Worm (Caenorhabditis elegans) whole organism, L2 larva: Measurements from ENCODE around the gene srw-36.
A peak's percentile ranks its signal among the peaks of the same experiment; 100 is the strongest.

Experiments
- F13H6.1 ChIP-seq: sonication (generic microtip); optimal IDR thresholded peaks from 2 replicates; lab custom pipeline; 2016; ENCODE audit warnings: missing genetic modification characterization, missing compliant biosample characterization
- R02D3.7 ChIP-seq: fragments of 150-350 bp; optimal IDR thresholded peaks from 2 replicates; lab custom pipeline; 2014; ENCODE audit warnings: missing biosample characterization, missing genetic modification characterization
- Y55F3AM.14 ChIP-seq: fragments of 200-800 bp; sonication (Bioruptor generic); optimal IDR thresholded peaks from 2 replicates; lab custom pipeline; 2018; ENCODE audit warnings: mild to moderate bottlenecking, missing genetic modification characterization, missing compliant biosample characterization
- ZK546.5 ChIP-seq: sonication (generic microtip); optimal IDR thresholded peaks from 2 replicates; lab custom pipeline; 2017; ENCODE audit warnings: missing biosample characterization, missing genetic modification characterization
- alr-1 ChIP-seq: fragments of 150-350 bp; optimal IDR thresholded peaks from 2 replicates; lab custom pipeline; 2014; ENCODE audit warnings: missing biosample characterization, missing genetic modification characterization
- aly-2 ChIP-seq: fragments of 150-350 bp; optimal IDR thresholded peaks from 2 replicates; lab custom pipeline; 2014; ENCODE audit warnings: missing biosample characterization, missing genetic modification characterization
- blmp-1 ChIP-seq: sonication (generic microtip); optimal IDR thresholded peaks from 2 replicates; lab custom pipeline; 2017; ENCODE audit warnings: missing genetic modification characterization, mild to moderate bottlenecking, missing compliant biosample characterization, antibody characterized with exemption, moderate library complexity; ENCODE audit not compliant: insufficient read depth
- ceh-82 ChIP-seq: fragments of 150-350 bp; optimal IDR thresholded peaks from 2 replicates; lab custom pipeline; 2014; ENCODE audit warnings: missing biosample characterization, missing genetic modification characterization
- crh-2 ChIP-seq: sonication (generic microtip); optimal IDR thresholded peaks from 2 replicates; lab custom pipeline; 2017; ENCODE audit warnings: missing biosample characterization, missing genetic modification characterization
- dmd-4 ChIP-seq: sonication (generic microtip); optimal IDR thresholded peaks from 2 replicates; lab custom pipeline; 2017; ENCODE audit warnings: missing biosample characterization, missing genetic modification characterization
- elt-1 ChIP-seq: fragments of 150-350 bp; optimal IDR thresholded peaks from 2 replicates; lab custom pipeline; 2014; ENCODE audit warnings: missing biosample characterization, missing genetic modification characterization
- elt-3 ChIP-seq: sonication (generic microtip); optimal IDR thresholded peaks from 2 replicates; lab custom pipeline; 2017; ENCODE audit warnings: missing biosample characterization, missing genetic modification characterization
- fos-1 ChIP-seq: fragments of 150-350 bp; optimal IDR thresholded peaks from 2 replicates; lab custom pipeline; 2014; ENCODE audit warnings: missing biosample characterization, missing genetic modification characterization
- gmeb-1 ChIP-seq: fragments of 150-350 bp; optimal IDR thresholded peaks from 2 replicates; lab custom pipeline; 2014; ENCODE audit warnings: missing biosample characterization, missing genetic modification characterization
- lin-13 ChIP-seq: fragments of 150-350 bp; optimal IDR thresholded peaks from 2 replicates; lab custom pipeline; 2014; ENCODE audit warnings: missing biosample characterization, missing genetic modification reagents, missing genetic modification characterization
- lin-39 ChIP-seq: fragments of 150-350 bp; optimal IDR thresholded peaks from 2 replicates; lab custom pipeline; 2014; ENCODE audit warnings: missing biosample characterization, missing genetic modification reagents, missing genetic modification characterization
- lsy-2 ChIP-seq, 2 experiments: fragments of 150-350 bp in 1 of 2; sonication (generic microtip) in 1 of 2; optimal IDR thresholded peaks; 2 replicates each; lab custom pipeline; 2014 to 2017; ENCODE audit warnings: missing biosample characterization in 2 of 2, missing genetic modification characterization in 2 of 2
- mab-5 ChIP-seq: fragments of 150-350 bp; optimal IDR thresholded peaks from 2 replicates; lab custom pipeline; 2014; ENCODE audit warnings: missing biosample characterization, missing genetic modification characterization
- mdl-1 ChIP-seq, 2 experiments: fragments of 150-350 bp in 1 of 2; sonication (generic microtip) in 1 of 2; optimal IDR thresholded peaks; 2 replicates each; lab custom pipeline; 2017; ENCODE audit warnings: missing biosample characterization in 2 of 2, missing genetic modification characterization in 2 of 2
- nhr-11 ChIP-seq: fragments of 150-350 bp; optimal IDR thresholded peaks from 2 replicates; lab custom pipeline; 2014; ENCODE audit warnings: missing biosample characterization, missing genetic modification characterization
- nhr-12 ChIP-seq: fragments of 150-350 bp; optimal IDR thresholded peaks from 2 replicates; lab custom pipeline; 2014; ENCODE audit warnings: missing biosample characterization, missing genetic modification characterization
- nhr-129 ChIP-seq: fragments of 150-350 bp; optimal IDR thresholded peaks from 2 replicates; lab custom pipeline; 2014; ENCODE audit warnings: missing biosample characterization, missing genetic modification characterization
- nhr-21 ChIP-seq: fragments of 150-350 bp; optimal IDR thresholded peaks from 2 replicates; lab custom pipeline; 2014; ENCODE audit warnings: missing biosample characterization, missing genetic modification characterization
- nhr-23 ChIP-seq: fragments of 150-350 bp; optimal IDR thresholded peaks from 2 replicates; lab custom pipeline; 2014; ENCODE audit warnings: missing biosample characterization, missing genetic modification reagents, missing genetic modification characterization
- nhr-237 ChIP-seq: fragments of 150-350 bp; optimal IDR thresholded peaks from 2 replicates; lab custom pipeline; 2014; ENCODE audit warnings: missing biosample characterization, missing genetic modification characterization
- nhr-25 ChIP-seq: fragments of 150-350 bp; sonication (generic microtip); optimal IDR thresholded peaks from 3 replicates; lab custom pipeline; 2014; ENCODE audit warnings: missing biosample characterization, missing genetic modification characterization
- nhr-6 ChIP-seq: fragments of 150-350 bp; optimal IDR thresholded peaks from 2 replicates; lab custom pipeline; 2014; ENCODE audit warnings: missing biosample characterization, missing genetic modification characterization
- sem-4 ChIP-seq: fragments of 150-350 bp; optimal IDR thresholded peaks from 2 replicates; lab custom pipeline; 2014; ENCODE audit warnings: missing biosample characterization, missing genetic modification reagents, missing genetic modification characterization
- skn-1 ChIP-seq: sonication (generic microtip); optimal IDR thresholded peaks from 2 replicates; lab custom pipeline; 2017; ENCODE audit warnings: missing biosample characterization, missing genetic modification characterization
- sma-3 ChIP-seq: sonication (generic microtip); optimal IDR thresholded peaks from 2 replicates; lab custom pipeline; 2016; ENCODE audit warnings: missing genetic modification reagents, missing genetic modification characterization, missing compliant biosample characterization
- sma-9 ChIP-seq, 2 experiments: fragments of 150-350 bp in 1 of 2; sonication (generic microtip) in 1 of 2; optimal IDR thresholded peaks; 2 replicates each; lab custom pipeline; 2014 to 2016; ENCODE audit warnings: missing genetic modification characterization in 2 of 2, mild to moderate bottlenecking in 1 of 2, missing biosample characterization in 1 of 2, missing compliant biosample characterization in 1 of 2, missing genetic modification reagents in 1 of 2, moderate library complexity in 1 of 2
- snpc-4 ChIP-seq: fragments of 150-350 bp; optimal IDR thresholded peaks from 2 replicates; lab custom pipeline; 2014; ENCODE audit warnings: missing biosample characterization, missing genetic modification characterization
- unc-55 ChIP-seq: fragments of 150-350 bp; sonication (generic microtip); optimal IDR thresholded peaks from 3 replicates; lab custom pipeline; 2014; ENCODE audit warnings: missing biosample characterization, missing genetic modification reagents, missing genetic modification characterization
- unc-62 ChIP-seq: fragments of 150-350 bp; optimal IDR thresholded peaks from 2 replicates; lab custom pipeline; 2014; ENCODE audit warnings: missing biosample characterization, missing genetic modification reagents, missing genetic modification characterization
- ztf-1 ChIP-seq: fragments of 200-800 bp; sonication (Bioruptor generic); conservative IDR thresholded peaks from 2 replicates; pipeline ENCODE4 v1.3.6; 2022; ENCODE audit warnings: missing genetic modification characterization, missing compliant biosample characterization
- ztf-11 ChIP-seq: sonication (generic microtip); optimal IDR thresholded peaks from 2 replicates; lab custom pipeline; 2017; ENCODE audit warnings: missing biosample characterization, missing genetic modification characterization
- ztf-4 ChIP-seq: fragments of 150-350 bp; optimal IDR thresholded peaks from 2 replicates; lab custom pipeline; 2014; ENCODE audit warnings: missing biosample characterization, missing genetic modification characterization

Gene srw-36

DNA sequence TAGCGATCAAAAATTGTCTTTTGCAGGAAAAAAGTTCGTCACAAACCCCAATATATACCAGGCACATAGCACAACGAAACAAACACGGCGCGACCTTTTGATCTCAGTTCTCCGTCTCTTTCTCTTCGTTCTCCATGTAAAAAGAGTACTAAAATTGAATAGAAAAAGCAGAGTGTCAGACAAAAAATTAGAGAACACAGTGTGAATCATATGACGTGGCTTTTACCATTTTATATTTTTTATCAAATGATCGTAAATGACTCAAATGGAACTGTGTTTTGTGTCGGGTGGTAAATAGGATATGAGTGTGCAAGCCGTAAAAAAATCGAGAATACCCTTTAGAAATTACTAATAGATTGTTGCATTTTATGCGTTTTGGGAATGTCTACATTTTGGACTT is 43.0 kb downstream of the srw-36 start:
- TF ChIP-seq sma-9 (GFP tag; optimal IDR thresholded peaks at IDR 0.05; lab: Kevin White, UChicago) (peak; percentile 74), sma-9 (tag; optimal IDR thresholded peaks at IDR 0.05; lab: Kevin White, UChicago) (no peak), sma-3 (GFP tag; lab: Kevin White, UChicago) (peak; percentile 31), lin-39 (no peak), crh-2 (peak; percentile 65), fos-1 (tag; lab: Kevin White, UChicago) (peak; percentile 95), Y55F3AM.14 (GFP tag; lab: Kevin White, UChicago) (no peak), nhr-11 (tag; lab: Kevin White, UChicago) (no peak), blmp-1 (no peak), gmeb-1 (tag; lab: Kevin White, UChicago) (peak; percentile 16), ztf-11 (tag; lab: Kevin White, UChicago) (no peak)

- TF ChIP-seq sem-4 (tag; lab: Kevin White, UChicago) (no peak), mdl-1 (tag; optimal IDR thresholded peaks at IDR 0.05; lab: Kevin White, UChicago) (no peak), mab-5 (tag; lab: Kevin White, UChicago) (no peak), nhr-6 (tag; lab: Kevin White, UChicago) (no peak), nhr-11 (tag; lab: Kevin White, UChicago) (no peak), ceh-82 (tag; lab: Kevin White, UChicago) (no peak), sma-3 (GFP tag; lab: Kevin White, UChicago) (no peak), nhr-23 (tag; lab: Kevin White, UChicago) (no peak), lin-13 (GFP tag; lab: Kevin White, UChicago) (no peak), elt-1 (no peak), blmp-1 (no peak), crh-2 (no peak), sma-9 (GFP tag; optimal IDR thresholded peaks at IDR 0.05; lab: Kevin White, UChicago) (no peak), sma-9 (tag; optimal IDR thresholded peaks at IDR 0.05; lab: Kevin White, UChicago) (no peak), nhr-237 (tag; lab: Kevin White, UChicago) (no peak), ztf-1 (no peak), elt-3 (tag; lab: Kevin White, UChicago) (no peak), nhr-12 (tag; lab: Kevin White, UChicago) (no peak), unc-55 (GFP tag; lab: Kevin White, UChicago) (no peak), unc-62 (GFP tag; lab: Kevin White, UChicago) (no peak), ztf-4 (tag; lab: Kevin White, UChicago) (no peak)
These were observed 43.9 kb downstream of the srw-36 start, which contains the start of gene T25E12.14 for ce11 chrV:16726915-16727314. Gene T25E12.14 (plus strand): TSS chrV:16727215.

DNA sequence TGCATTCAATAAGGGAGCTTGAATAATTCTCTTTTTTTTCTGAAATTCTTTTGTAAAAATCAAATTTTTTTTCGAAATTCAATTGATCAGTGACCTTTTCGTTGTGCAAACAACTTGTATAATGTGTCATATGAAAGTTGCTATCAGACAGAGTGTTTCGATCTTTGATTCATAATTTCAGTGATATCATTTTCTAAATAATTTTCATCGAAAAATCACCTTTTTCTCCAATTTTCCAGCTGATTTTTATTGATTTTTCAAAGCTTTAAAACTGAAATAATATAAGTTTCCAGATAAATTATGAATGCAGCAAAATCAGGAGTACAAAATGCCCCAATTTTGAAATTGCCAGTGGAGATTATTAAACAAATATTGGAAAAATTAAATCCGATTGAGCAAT is 45.4 kb downstream of the srw-36 start, which contains the start of gene fbxa-127:
fbxa-127 (plus strand) TSS at position 301 of the 400 bp plus-strand sequence.
- TF ChIP-seq F13H6.1 (no peak), snpc-4 (no peak), nhr-23 (tag; lab: Kevin White, UChicago) (no peak), elt-3 (tag; lab: Kevin White, UChicago) (no peak), aly-2 (no peak), nhr-21 (tag; lab: Kevin White, UChicago) (no peak), nhr-6 (tag; lab: Kevin White, UChicago) (no peak), fos-1 (tag; lab: Kevin White, UChicago) (peak; percentile 60), lsy-2 (tag; optimal IDR thresholded peaks at IDR 0.05; lab: Kevin White, UChicago) (no peak)
- TF ChIP-seq, all 48 proteins: peak for 1

DNA sequence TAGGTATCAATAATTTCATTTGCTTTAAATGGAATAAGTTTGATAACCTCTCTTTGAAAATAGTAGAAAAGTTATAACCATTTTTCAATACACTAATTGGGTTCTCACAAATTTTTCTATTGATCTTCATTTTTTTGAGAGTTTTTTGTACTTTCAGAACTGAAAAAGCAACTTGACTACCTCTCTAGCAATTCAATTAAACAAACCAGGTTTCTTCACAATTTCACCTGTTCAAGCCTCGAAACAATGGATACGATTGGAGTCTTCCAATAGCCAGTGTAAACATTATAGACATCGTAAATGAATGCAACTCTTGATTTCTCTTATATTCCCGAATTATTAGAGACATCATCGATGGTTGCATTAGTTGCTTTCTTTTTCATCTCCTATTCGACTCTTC is 47.0 kb downstream of the srw-36 start, which contains the start of gene srz-99:
srz-99 (plus strand) TSS at position 301 of the 400 bp plus-strand sequence.
- TF ChIP-seq nhr-21 (tag; lab: Kevin White, UChicago) (no peak), skn-1 (tag; lab: Kevin White, UChicago) (no peak), dmd-4 (tag; lab: Kevin White, UChicago) (no peak), crh-2 (no peak), F13H6.1 (no peak)
- TF ChIP-seq, all 48 proteins: peak for 0

ce11 chrV:16731600-16731999 is 48.6 kb downstream of the srw-36 start, which contains the start of gene srz-100:
Gene srz-100 (plus strand): TSS chrV:16731900.
- TF ChIP-seq dmd-4 (tag; lab: Kevin White, UChicago) = no peak
- no peak for TF ChIP-seq fos-1 (tag; lab: Kevin White, UChicago)
- no peak for TF ChIP-seq R02D3.7 (tag; lab: Kevin White, UChicago)
- TF ChIP-seq ztf-1 = no peak
- no peak for TF ChIP-seq nhr-25 (tag; lab: Kevin White, UChicago)
- no peak for TF ChIP-seq alr-1 (tag; lab: Kevin White, UChicago)
- TF ChIP-seq skn-1 (tag; lab: Kevin White, UChicago) = no peak
- TF ChIP-seq unc-55 (GFP tag; lab: Kevin White, UChicago) = no peak
- TF ChIP-seq sma-9 (GFP tag; optimal IDR thresholded peaks at IDR 0.05; lab: Kevin White, UChicago) = no peak
- no peak for TF ChIP-seq sma-9 (tag; optimal IDR thresholded peaks at IDR 0.05; lab: Kevin White, UChicago)
- no peak for TF ChIP-seq lin-39
- TF ChIP-seq nhr-129 = no peak
- TF ChIP-seq lin-13 (GFP tag; lab: Kevin White, UChicago) = no peak
- no peak for TF ChIP-seq F13H6.1
- no peak for TF ChIP-seq aly-2
- no peak for TF ChIP-seq ztf-4 (tag; lab: Kevin White, UChicago)
- no peak for TF ChIP-seq elt-1
- TF ChIP-seq sem-4 (tag; lab: Kevin White, UChicago) = no peak
- TF ChIP-seq nhr-12 (tag; lab: Kevin White, UChicago) = no peak
- no peak for TF ChIP-seq ZK546.5 (tag; lab: Kevin White, UChicago)
- no peak for TF ChIP-seq sma-3 (GFP tag; lab: Kevin White, UChicago)
- TF ChIP-seq, all 48 proteins: peak for 0
